Worm (Caenorhabditis elegans) whole organism, L4/young adult: ENCODE measurements around the gene srw-68.

ENCODE experiments used
- W03F9.2 ChIP-seq: fragments of 150-350 bp; optimal IDR thresholded peaks from 2 replicates; lab custom pipeline; 2014; ENCODE audit warnings: missing biosample characterization, missing genetic modification characterization
- dao-5 ChIP-seq: sonication (generic microtip); optimal IDR thresholded peaks from 2 replicates; lab custom pipeline; 2016; ENCODE audit warnings: missing genotype, missing genetic modification characterization, moderate library complexity, missing compliant biosample characterization
- him-1 ChIP-seq: sonication (generic microtip); optimal IDR thresholded peaks from 2 replicates; lab custom pipeline; 2016; ENCODE audit warnings: missing genotype, missing genetic modification reagents, missing genetic modification characterization, missing compliant biosample characterization

- TF ChIP-seq W03F9.2: no peak
- no peak for TF ChIP-seq him-1
- TF ChIP-seq dao-5: no peak
Observed at ce11 chrV:7464696-7465095, 38.2 kb upstream of the srw-68 start, which contains the start of gene srh-89.
